Fruit fly (Drosophila melanogaster) Kc167 (cell line): ENCODE results near the gene Ugt303B2.

Experiments used
- Myc ChIP-seq: fragments of >200 bp; optimal IDR thresholded peaks from 2 replicates; lab custom pipeline; 2017; ENCODE audit warnings: missing external identifiers
- Sin3A ChIP-seq: fragments of >200 bp; optimal IDR thresholded peaks from 2 replicates; lab custom pipeline; 2018; ENCODE audit warnings: missing external identifiers
- h ChIP-seq: fragments of >200 bp; optimal IDR thresholded peaks from 3 replicates; lab custom pipeline; 2018; ENCODE audit warnings: missing external identifiers
- insv ChIP-seq: fragments of >200 bp; optimal IDR thresholded peaks from 3 replicates; lab custom pipeline; 2018; ENCODE audit warnings: missing external identifiers
- psq ChIP-seq: fragments of >200 bp; optimal IDR thresholded peaks from 2 replicates; lab custom pipeline; 2017; ENCODE audit warnings: missing external identifiers
- ttk ChIP-seq: sonication (Bioruptor generic); optimal IDR thresholded peaks from 2 replicates; lab custom pipeline; 2017; ENCODE audit warnings: missing external identifiers

Gene Ugt303B2

DNA sequence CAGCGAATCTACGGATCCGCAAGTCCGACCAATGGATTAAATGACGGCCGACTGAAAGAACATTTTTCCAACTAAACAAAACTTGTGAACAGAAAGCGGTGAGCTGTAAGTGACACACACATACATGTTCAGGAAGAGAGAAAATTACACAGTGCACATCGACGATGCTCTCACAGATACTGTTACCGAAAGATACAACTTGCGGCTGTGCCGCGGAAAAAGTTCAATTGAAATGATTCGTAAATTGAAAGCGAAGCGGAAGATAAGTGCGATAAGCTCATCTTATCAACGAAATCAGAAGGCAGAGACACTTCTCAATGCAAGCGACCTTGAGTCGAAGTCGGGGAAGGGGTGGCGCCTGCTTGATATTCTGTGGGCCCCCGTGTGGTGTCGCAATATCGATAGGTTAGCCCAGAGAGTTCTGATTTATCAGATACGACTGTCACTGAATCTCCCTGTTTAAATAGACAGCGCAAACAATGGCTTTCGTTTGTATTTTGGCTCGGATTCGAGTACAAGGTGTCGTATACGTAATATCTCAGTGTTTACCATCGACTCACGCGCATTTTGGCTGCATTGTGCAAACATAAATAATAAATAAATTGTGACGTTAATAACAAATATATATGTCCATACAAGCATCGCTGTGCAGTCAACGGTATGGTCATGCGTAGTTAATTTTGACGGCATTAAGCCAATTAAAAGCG, 19.2 kb downstream of the Ugt303B2 start, which contains the start of gene Irk2:
Gene Irk2 (minus strand): TSS at position 51 of the 707 bp plus-strand sequence.
- TF ChIP-seq Sin3A (lab: Kevin White, UChicago) (no peak), psq (lab: Kevin White, UChicago) (no peak), insv (lab: Kevin White, UChicago) (no peak), Myc (lab: Kevin White, UChicago) (no peak), ttk (lab: Kevin White, UChicago) (no peak), h (lab: Kevin White, UChicago) (no peak)

- no peak for TF ChIP-seq psq (lab: Kevin White, UChicago)
- TF ChIP-seq ttk (lab: Kevin White, UChicago), result no peak
- TF ChIP-seq Myc (lab: Kevin White, UChicago), result no peak
- no peak for TF ChIP-seq insv (lab: Kevin White, UChicago)
- TF ChIP-seq h (lab: Kevin White, UChicago), result no peak
- no peak for TF ChIP-seq Sin3A (lab: Kevin White, UChicago)
Measured at dm6 chr3R:23511356-23511755, 27.4 kb downstream of the Ugt303B2 start.

dm6 chr3R:23509408-23509940, 29.2 kb downstream of the Ugt303B2 start:
- TF ChIP-seq Myc (lab: Kevin White, UChicago) (no peak), ttk (lab: Kevin White, UChicago) (no peak), insv (lab: Kevin White, UChicago) (no peak), Sin3A (lab: Kevin White, UChicago) (no peak), h (lab: Kevin White, UChicago) (no peak), psq (lab: Kevin White, UChicago) (no peak)

DNA sequence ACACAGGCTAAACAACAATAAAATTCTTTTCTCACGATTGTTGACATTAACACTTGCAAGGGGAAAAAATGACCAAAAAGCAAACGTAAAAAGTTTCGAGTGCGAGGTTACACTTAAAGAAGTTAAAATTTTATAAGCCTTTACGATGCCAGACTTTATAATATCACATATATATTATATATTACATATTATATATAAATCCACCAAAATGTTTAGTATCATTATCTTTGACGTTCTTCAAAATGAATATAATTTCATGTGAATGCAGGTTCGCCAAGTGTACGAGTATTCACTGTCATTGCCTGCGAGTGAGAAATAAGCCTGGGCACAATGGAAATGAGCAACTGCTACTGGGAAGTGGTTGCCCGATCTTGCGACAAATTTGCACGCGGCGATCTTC, 30.4 kb downstream of the Ugt303B2 start:
- TF ChIP-seq Myc (lab: Kevin White, UChicago), result no peak
- TF ChIP-seq Sin3A (lab: Kevin White, UChicago), result no peak
- no peak for TF ChIP-seq h (lab: Kevin White, UChicago)
- no peak for TF ChIP-seq ttk (lab: Kevin White, UChicago)
- TF ChIP-seq insv (lab: Kevin White, UChicago), result no peak
- TF ChIP-seq psq (lab: Kevin White, UChicago), result no peak

- TF ChIP-seq Myc (lab: Kevin White, UChicago) (no peak), psq (lab: Kevin White, UChicago) (no peak), h (lab: Kevin White, UChicago) (no peak), ttk (lab: Kevin White, UChicago) (no peak)
Measured at dm6 chr3R:23507376-23507775, 31.3 kb downstream of the Ugt303B2 start, which contains the start of gene CG34289. CG34289 (minus strand) TSS chr3R:23507476.

DNA sequence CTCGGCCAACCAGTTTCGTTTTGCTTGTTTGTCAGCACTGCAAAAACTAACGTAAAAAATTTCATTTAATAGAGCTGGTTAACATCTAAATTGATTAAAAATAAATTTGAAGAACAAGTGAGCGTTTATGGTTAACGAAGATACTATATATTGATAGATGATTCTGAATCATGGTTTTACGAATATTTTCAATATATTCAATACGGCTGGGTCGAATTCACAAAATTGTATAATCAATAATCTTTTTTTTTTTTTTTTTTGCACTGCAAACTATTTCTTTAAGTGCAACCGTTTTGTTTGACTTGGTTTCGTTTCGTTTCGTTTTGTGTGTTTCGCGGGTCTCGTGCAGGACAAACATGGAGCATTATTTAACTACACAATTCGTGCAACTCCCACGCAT, 33.9 kb downstream of the Ugt303B2 start:
- TF ChIP-seq Myc (lab: Kevin White, UChicago), result no peak

DNA sequence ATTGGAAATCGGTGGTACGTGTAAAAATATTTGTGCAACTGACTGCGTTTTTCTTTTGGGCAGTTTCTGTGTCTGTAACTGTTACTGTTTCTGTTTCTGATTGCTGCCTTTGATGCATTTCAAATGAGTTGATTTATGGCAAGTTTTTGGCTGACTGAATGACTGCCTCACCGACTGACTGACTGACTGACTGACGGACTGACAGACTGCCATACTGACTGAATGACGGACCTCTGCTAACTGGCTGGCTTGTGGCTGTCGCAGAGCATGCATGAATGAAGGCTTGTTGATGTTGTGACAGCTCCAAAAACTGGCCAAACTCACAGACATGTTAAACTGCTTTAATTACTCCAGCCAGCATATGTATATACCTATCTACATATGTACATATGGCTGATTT, 35.2 kb downstream of the Ugt303B2 start:
- TF ChIP-seq Sin3A (lab: Kevin White, UChicago) (no peak), insv (lab: Kevin White, UChicago) (no peak), psq (lab: Kevin White, UChicago) (no peak), ttk (lab: Kevin White, UChicago) (no peak), h (lab: Kevin White, UChicago) (no peak), Myc (lab: Kevin White, UChicago) (no peak)

DNA sequence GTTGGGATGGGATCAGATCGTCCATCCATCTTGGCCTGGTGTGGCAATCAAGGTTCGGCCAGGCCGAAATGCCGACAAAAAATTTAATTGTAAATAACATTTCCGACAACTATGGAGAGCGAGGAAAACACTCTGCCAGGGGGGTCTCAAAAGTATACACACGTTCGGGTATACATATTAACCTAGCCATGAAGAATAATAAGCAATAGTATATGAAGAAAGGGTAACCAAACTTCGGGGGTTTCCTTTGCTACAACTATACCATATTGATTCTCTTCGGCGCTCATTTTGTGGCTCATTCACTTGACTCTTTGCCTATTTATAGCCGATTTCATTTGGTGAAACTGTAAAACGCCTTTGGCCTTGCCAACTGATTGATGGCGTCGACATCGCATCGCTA, 41.5 kb downstream of the Ugt303B2 start:
- no peak for TF ChIP-seq psq (lab: Kevin White, UChicago)

DNA sequence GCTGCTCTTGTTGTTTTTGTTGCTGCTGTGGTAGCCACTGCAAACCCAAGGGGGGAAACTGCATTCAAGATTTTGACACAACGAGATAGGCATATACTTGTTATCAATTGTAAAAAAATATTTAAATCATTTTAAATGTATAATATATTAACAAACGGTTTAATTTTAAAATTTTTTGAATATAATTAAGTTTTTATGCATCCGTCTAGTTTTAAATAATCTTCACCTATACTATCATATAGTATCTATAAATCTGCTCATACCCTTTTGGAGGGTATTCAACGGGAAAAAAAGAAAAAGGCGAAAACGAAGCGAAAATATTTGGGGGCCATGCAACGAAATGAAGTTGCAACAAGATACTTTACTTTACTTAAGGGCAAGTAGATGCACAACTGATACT, 42.2 kb downstream of the Ugt303B2 start:
- no peak for TF ChIP-seq psq (lab: Kevin White, UChicago)
- no peak for TF ChIP-seq Sin3A (lab: Kevin White, UChicago)
- no peak for TF ChIP-seq ttk (lab: Kevin White, UChicago)
- TF ChIP-seq insv (lab: Kevin White, UChicago), result no peak

- TF ChIP-seq psq (lab: Kevin White, UChicago), result no peak
- no peak for TF ChIP-seq Sin3A (lab: Kevin White, UChicago)
- TF ChIP-seq Myc (lab: Kevin White, UChicago), result no peak
- no peak for TF ChIP-seq h (lab: Kevin White, UChicago)
- no peak for TF ChIP-seq insv (lab: Kevin White, UChicago)
- TF ChIP-seq ttk (lab: Kevin White, UChicago), result no peak
Measured at dm6 chr3R:23487201-23487600, 51.5 kb downstream of the Ugt303B2 start, which contains the start of gene Ir94h. Ir94h (plus strand) TSS chr3R:23487501.
